Fruit fly (Drosophila melanogaster) whole organism: ENCODE results near the gene Blm.

Source experiments
- pan ChIP-seq: fragments of >200 bp; optimal IDR thresholded peaks from 2 replicates; lab custom pipeline; 2017
- psq ChIP-seq: fragments of >200 bp; optimal IDR thresholded peaks from 2 replicates; lab custom pipeline; 2017

DNA sequence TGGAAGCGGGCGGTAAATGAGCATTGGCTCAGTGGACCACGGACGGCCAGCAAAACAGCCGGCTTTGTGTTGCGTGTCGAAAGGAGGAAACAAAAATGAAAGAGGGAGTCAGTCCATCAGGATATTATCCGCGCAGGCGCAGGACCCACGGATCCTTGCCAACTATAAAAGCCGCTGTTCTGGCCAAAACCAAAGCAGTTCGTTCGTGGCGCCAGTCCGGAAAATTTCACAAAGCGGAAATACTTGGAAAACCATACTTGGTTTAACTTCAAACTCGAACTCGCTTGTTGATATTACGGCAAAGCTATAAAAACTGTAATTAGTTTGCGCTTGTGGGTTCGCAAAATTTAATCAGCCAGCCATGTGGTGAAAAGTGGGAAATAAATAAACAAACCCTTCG, 20.0 kb downstream of the Blm start, which contains the start of gene CG12594:
- TF ChIP-seq psq (lab: Kevin White, UChicago) (no peak), pan (lab: Kevin White, UChicago) (no peak)
